Fruit fly (Drosophila melanogaster) whole organism, prepupa: Measurements from ENCODE around the gene hth.

Source experiments
- CG10669 ChIP-seq: fragments of 200-800 bp; sonication (Bioruptor generic); optimal IDR thresholded peaks from 3 replicates; lab custom pipeline; 2018; ENCODE audit warnings: missing biosample characterization, mild to moderate bottlenecking, missing genetic modification characterization, moderate library complexity
- CG11294 ChIP-seq: fragments of 200-800 bp; sonication (Bioruptor generic); IDR thresholded peaks from 2 replicates; pipeline ENCODE4 v1.3.6; 2022; ENCODE audit warnings: missing biosample characterization, missing genetic modification characterization
- CG11902 ChIP-seq: fragments of 200-800 bp; sonication (Bioruptor generic); optimal IDR thresholded peaks from 3 replicates; lab custom pipeline; 2016; ENCODE audit warnings: missing biosample characterization, missing genetic modification characterization
- CG15336 ChIP-seq: fragments of 200-800 bp; sonication (Bioruptor generic); IDR thresholded peaks from 2 replicates; pipeline ENCODE4 v1.3.6; 2022; ENCODE audit warnings: missing biosample characterization, missing genetic modification characterization
- CG1621 ChIP-seq: fragments of 200-800 bp; sonication (Bioruptor generic); optimal IDR thresholded peaks from 3 replicates; lab custom pipeline; 2018; ENCODE audit warnings: missing biosample characterization, mild to moderate bottlenecking, missing genetic modification characterization
- CG3032 ChIP-seq: fragments of 200-800 bp; optimal IDR thresholded peaks from 2 replicates; lab custom pipeline; 2019; ENCODE audit warnings: missing biosample characterization, mild to moderate bottlenecking, missing genetic modification characterization, moderate library complexity
- CG31627 ChIP-seq: fragments of 200-800 bp; sonication (Bioruptor generic); optimal IDR thresholded peaks from 3 replicates; lab custom pipeline; 2016; ENCODE audit warnings: missing biosample characterization, missing genetic modification characterization
- CG32006 ChIP-seq: fragments of 200-800 bp; sonication (Bioruptor generic); optimal IDR thresholded peaks from 3 replicates; lab custom pipeline; 2017; ENCODE audit warnings: missing biosample characterization, mild to moderate bottlenecking, missing genetic modification characterization
- CG4318 ChIP-seq: fragments of 200-800 bp; sonication (Bioruptor generic); optimal IDR thresholded peaks from 3 replicates; lab custom pipeline; 2017; ENCODE audit warnings: missing biosample characterization, mild to moderate bottlenecking, missing genetic modification characterization
- CG6163 ChIP-seq: fragments of 200-800 bp; sonication (Bioruptor generic); IDR thresholded peaks from 3 replicates; pipeline ENCODE4 v1.3.6; 2022; ENCODE audit warnings: missing biosample characterization, missing genetic modification characterization
- CG6808 ChIP-seq: fragments of 200-800 bp; sonication (Bioruptor generic); optimal IDR thresholded peaks from 3 replicates; lab custom pipeline; 2017; ENCODE audit warnings: missing biosample characterization, missing genetic modification characterization, mild to moderate bottlenecking, moderate library complexity, missing genetic modification reagents
- CG6854 ChIP-seq: fragments of 200-800 bp; sonication (Bioruptor generic); optimal IDR thresholded peaks from 2 replicates; lab custom pipeline; 2017; ENCODE audit warnings: missing biosample characterization, mild to moderate bottlenecking, missing genetic modification characterization
- CG8119 ChIP-seq: fragments of 200-800 bp; sonication (Bioruptor generic); IDR thresholded peaks from 3 replicates; pipeline ENCODE4 v1.3.6; 2022; ENCODE audit warnings: missing biosample characterization, missing genetic modification characterization
- CG8632 ChIP-seq: fragments of 200-800 bp; sonication (Bioruptor generic); optimal IDR thresholded peaks from 3 replicates; lab custom pipeline; 2016; ENCODE audit warnings: missing biosample characterization, missing genetic modification characterization
- CG9139 ChIP-seq: fragments of 200-800 bp; sonication (Bioruptor generic); optimal IDR thresholded peaks from 3 replicates; lab custom pipeline; 2017; ENCODE audit warnings: missing biosample characterization, mild to moderate bottlenecking, missing genetic modification characterization
- Eip75B ChIP-seq: fragments of 200-800 bp; sonication (Bioruptor generic); optimal IDR thresholded peaks from 3 replicates; lab custom pipeline; 2016; ENCODE audit warnings: missing biosample characterization, missing genetic modification characterization
- Eip78C ChIP-seq: fragments of 200-800 bp; sonication (Bioruptor generic); peaks from one replicate; lab custom pipeline; 2016; ENCODE audit warnings: missing biosample characterization, missing genetic modification characterization
- Ets96B ChIP-seq: fragments of 200-800 bp; optimal IDR thresholded peaks from 2 replicates; lab custom pipeline; 2019; ENCODE audit warnings: missing biosample characterization, mild to moderate bottlenecking, missing genetic modification characterization, moderate library complexity
- Gug ChIP-seq: fragments of 200-800 bp; sonication (Bioruptor generic); IDR thresholded peaks from 2 replicates; pipeline ENCODE4 v1.3.6; 2022; ENCODE audit warnings: missing biosample characterization, missing genetic modification characterization
- Hr39 ChIP-seq: fragments of 200-800 bp; sonication (Bioruptor generic); optimal IDR thresholded peaks from 2 replicates; lab custom pipeline; 2016; ENCODE audit warnings: missing biosample characterization, missing genetic modification characterization
- Hr4 ChIP-seq: fragments of 200-800 bp; sonication (Bioruptor generic); optimal IDR thresholded peaks from 3 replicates; lab custom pipeline; 2016; ENCODE audit warnings: missing biosample characterization, missing genetic modification characterization
- Smox ChIP-seq: fragments of 200-800 bp; sonication (Bioruptor generic); optimal IDR thresholded peaks from 3 replicates; lab custom pipeline; 2016; ENCODE audit warnings: missing biosample characterization, missing genetic modification characterization
- Sox102F ChIP-seq: fragments of 200-800 bp; sonication (Bioruptor generic); optimal IDR thresholded peaks from 2 replicates; lab custom pipeline; 2016; ENCODE audit warnings: missing biosample characterization, mild to moderate bottlenecking, missing genetic modification characterization
- Sox14 ChIP-seq: fragments of 200-800 bp; sonication (Bioruptor generic); optimal IDR thresholded peaks from 3 replicates; lab custom pipeline; 2016; ENCODE audit warnings: missing biosample characterization, missing genetic modification characterization
- achi ChIP-seq: fragments of 200-800 bp; sonication (Bioruptor generic); optimal IDR thresholded peaks from 3 replicates; lab custom pipeline; 2016; ENCODE audit warnings: missing biosample characterization, missing genetic modification characterization
- cyc ChIP-seq: fragments of 200-800 bp; sonication (Bioruptor generic); optimal IDR thresholded peaks from 3 replicates; lab custom pipeline; 2016; ENCODE audit warnings: missing biosample characterization, missing genetic modification characterization
- dsx ChIP-seq: fragments of 200-800 bp; optimal IDR thresholded peaks from 3 replicates; lab custom pipeline; 2019; ENCODE audit warnings: missing biosample characterization, mild to moderate bottlenecking, missing genetic modification characterization, moderate library complexity; ENCODE audit not compliant: poor library complexity, severe bottlenecking
- eg ChIP-seq: fragments of 200-800 bp; sonication (Bioruptor generic); IDR thresholded peaks from 3 replicates; pipeline ENCODE4 v1.3.6; 2022; ENCODE audit warnings: missing biosample characterization, missing genetic modification characterization
- esn ChIP-seq: fragments of 200-800 bp; sonication (Bioruptor generic); optimal IDR thresholded peaks from 2 replicates; lab custom pipeline; 2016; ENCODE audit warnings: missing biosample characterization, mild to moderate bottlenecking, missing genetic modification characterization, moderate library complexity
- lz ChIP-seq: fragments of 200-800 bp; sonication (Bioruptor generic); optimal IDR thresholded peaks from 3 replicates; lab custom pipeline; 2016; ENCODE audit warnings: missing biosample characterization, missing genetic modification characterization
- net ChIP-seq: fragments of 200-800 bp; sonication (Bioruptor generic); optimal IDR thresholded peaks from 3 replicates; lab custom pipeline; 2016; ENCODE audit warnings: missing biosample characterization, missing genetic modification characterization
- spab ChIP-seq: fragments of 200-800 bp; sonication (Bioruptor generic); optimal IDR thresholded peaks from 2 replicates; lab custom pipeline; 2017; ENCODE audit warnings: missing biosample characterization, mild to moderate bottlenecking, missing genetic modification characterization, missing genetic modification reagents
- ss ChIP-seq, 2 experiments: fragments of 200-800 bp; sonication (Bioruptor generic); optimal IDR thresholded peaks; 2 replicates in 1 of 2; 3 replicates in 1 of 2; lab custom pipeline; 2017 to 2018; ENCODE audit warnings: mild to moderate bottlenecking in 2 of 2, missing biosample characterization in 2 of 2, missing genetic modification characterization in 2 of 2, moderate library complexity in 1 of 2
- svp ChIP-seq: fragments of 200-800 bp; sonication (Bioruptor generic); peaks from one replicate; lab custom pipeline; 2016; ENCODE audit warnings: missing biosample characterization, missing genetic modification characterization
- topi ChIP-seq: fragments of 200-800 bp; sonication (Bioruptor generic); optimal IDR thresholded peaks from 3 replicates; lab custom pipeline; 2016; ENCODE audit warnings: missing biosample characterization, missing genetic modification characterization

hth gene

DNA sequence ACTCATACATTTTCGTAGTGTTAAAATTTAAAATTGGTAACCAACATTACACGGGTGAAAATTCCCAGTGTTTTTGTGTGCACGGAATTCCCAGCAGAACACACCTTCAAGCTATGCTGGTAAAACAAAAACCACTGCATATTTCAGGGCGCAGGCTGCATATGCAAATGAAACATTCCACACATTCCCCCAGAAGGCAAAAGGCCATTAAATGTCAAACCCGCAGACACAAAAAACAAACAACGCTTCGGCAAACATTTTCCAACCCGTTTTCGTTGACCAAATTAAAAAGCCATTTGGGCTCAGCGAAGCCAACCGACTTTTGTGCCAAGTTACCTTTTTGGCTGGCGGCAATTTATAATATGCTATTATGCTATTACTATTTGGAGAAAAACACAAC, 95.3 kb downstream of the hth start:
- no peak for TF ChIP-seq Gug (GFP tag; lab: Robert Waterston, UW)
- TF ChIP-seq Eip78C, result peak; percentile 9
- no peak for TF ChIP-seq Hr4 (GFP tag; lab: Kevin White, UChicago)

dm6 chr3R:10539586-10539990, 99.8 kb downstream of the hth start:
- TF ChIP-seq CG9139, result peak; percentile 59
- TF ChIP-seq CG8119 (GFP tag; lab: Robert Waterston, UW), result peak; percentile 20; the same call in 1 of the 3 replicates
- peak; percentile 20 for TF ChIP-seq Sox102F
- TF ChIP-seq cyc, result no peak
- TF ChIP-seq Hr39 (GFP tag; lab: Kevin White, UChicago), result no peak
- TF ChIP-seq CG6808 (GFP tag; lab: Kevin White, UChicago), result peak; percentile 61
- TF ChIP-seq spab, result peak; percentile 53
- TF ChIP-seq Ets96B, result peak; percentile 55
- TF ChIP-seq net (GFP tag; lab: Kevin White, UChicago), result peak; percentile 3
- TF ChIP-seq lz (GFP tag; lab: Kevin White, UChicago), result no peak
- peak; percentile 39 for TF ChIP-seq CG3032 (tag; lab: Kevin White, UChicago)
- TF ChIP-seq CG10669 (GFP tag; lab: Kevin White, UChicago), result peak; percentile 9
- peak; percentile 38 for TF ChIP-seq CG1621 (tag; lab: Kevin White, UChicago)
- peak; percentile 66 to 72 for TF ChIP-seq ss (GFP tag; optimal IDR thresholded peaks at IDR 0.05; lab: Kevin White, UChicago)
- peak; percentile 7 for TF ChIP-seq CG8632
- no peak for TF ChIP-seq achi
- no peak for TF ChIP-seq CG11294 (GFP tag; lab: Robert Waterston, UW)
- TF ChIP-seq dsx (GFP tag; lab: Kevin White, UChicago), result peak; percentile 48
- TF ChIP-seq Eip78C, result peak; percentile 81
- TF ChIP-seq CG6163 (GFP tag; lab: Robert Waterston, UW), result 0 out of 3 replicates have a peak, but pooled peaks have one; percentile 13
- TF ChIP-seq Sox14, result peak; percentile 58
- 0 out of 3 replicates have a peak, but pooled peaks have one; percentile 28 for TF ChIP-seq eg (GFP tag; lab: Robert Waterston, UW)
- TF ChIP-seq CG15336 (GFP tag; lab: Robert Waterston, UW), result no peak

dm6 chr3R:10538791-10539190, 100.6 kb downstream of the hth start:
- peak; percentile 43; the same call in 2 of the 3 replicates for TF ChIP-seq eg (GFP tag; lab: Robert Waterston, UW)
- TF ChIP-seq CG11902 (GFP tag; lab: Kevin White, UChicago), result no peak

- no peak for TF ChIP-seq topi (GFP tag; lab: Kevin White, UChicago)
- no peak for TF ChIP-seq net (GFP tag; lab: Kevin White, UChicago)
- TF ChIP-seq CG10669 (GFP tag; lab: Kevin White, UChicago), result no peak
- no peak for TF ChIP-seq CG6854 (GFP tag; lab: Kevin White, UChicago)
- no peak for TF ChIP-seq Hr4 (GFP tag; lab: Kevin White, UChicago)
- no peak for TF ChIP-seq CG11294 (GFP tag; lab: Robert Waterston, UW)
- no peak for TF ChIP-seq CG4318 (GFP tag; lab: Kevin White, UChicago)
These were observed 101.6 kb downstream of the hth start for dm6 chr3R:10537815-10538117.

- TF ChIP-seq achi, result no peak
- TF ChIP-seq Ets96B, result no peak
- TF ChIP-seq svp (GFP tag; lab: Kevin White, UChicago), result no peak
- TF ChIP-seq CG6808 (GFP tag; lab: Kevin White, UChicago), result no peak
- no peak for TF ChIP-seq CG11902 (GFP tag; lab: Kevin White, UChicago)
- no peak for TF ChIP-seq CG9139
- peak; percentile 1 for TF ChIP-seq Hr4 (GFP tag; lab: Kevin White, UChicago)
- no peak for TF ChIP-seq esn (GFP tag; lab: Kevin White, UChicago)
- peak; percentile 13 for TF ChIP-seq Eip78C
- no peak for TF ChIP-seq CG3032 (tag; lab: Kevin White, UChicago)
- TF ChIP-seq Eip75B (GFP tag; lab: Kevin White, UChicago), result no peak
- TF ChIP-seq Gug (GFP tag; lab: Robert Waterston, UW), result no peak
- peak; percentile 40 for TF ChIP-seq CG32006
- TF ChIP-seq CG31627 (GFP tag; lab: Kevin White, UChicago), result no peak
- peak; percentile 39; the same call in 1 of the 3 replicates for TF ChIP-seq CG8119 (GFP tag; lab: Robert Waterston, UW)
- TF ChIP-seq Smox (GFP tag; lab: Kevin White, UChicago), result no peak
- no peak for TF ChIP-seq dsx (GFP tag; lab: Kevin White, UChicago)
These were observed 102.1 kb downstream of the hth start for dm6 chr3R:10537108-10537814.
